Fruit fly (Drosophila melanogaster) whole organism, adult: ENCODE measurements around the gene GILT2.
A peak's percentile ranks its signal among the peaks of the same experiment; 100 is the strongest.

Source experiments
- CG14711 ChIP-seq: fragments of 200-800 bp; sonication (Bioruptor generic); optimal IDR thresholded peaks from 2 replicates; lab custom pipeline; 2018; ENCODE audit warnings: missing biosample characterization, mild to moderate bottlenecking, missing genetic modification characterization, moderate library complexity
- CG5204 ChIP-seq: fragments of 200-800 bp; sonication (Bioruptor generic); optimal IDR thresholded peaks from 2 replicates; lab custom pipeline; 2016; ENCODE audit warnings: missing biosample characterization, missing genetic modification characterization
- CG7045 ChIP-seq: fragments of 200-800 bp; sonication (Bioruptor generic); optimal IDR thresholded peaks from 2 replicates; lab custom pipeline; 2017; ENCODE audit warnings: missing biosample characterization, mild to moderate bottlenecking, missing genetic modification characterization
- Mnt ChIP-seq: fragments of 200-800 bp; sonication (Bioruptor generic); optimal IDR thresholded peaks from 2 replicates; lab custom pipeline; 2016; ENCODE audit warnings: missing biosample characterization, mild to moderate bottlenecking, missing genetic modification characterization
- kay ChIP-seq: fragments of 200-800 bp; sonication (Bioruptor generic); peaks from one replicate; lab custom pipeline; 2016; ENCODE audit warnings: missing biosample characterization, missing genetic modification characterization, borderline replicate concordance
- tj ChIP-seq: fragments of 200-800 bp; sonication (Bioruptor generic); optimal IDR thresholded peaks from 3 replicates; lab custom pipeline; 2017; ENCODE audit warnings: missing biosample characterization, mild to moderate bottlenecking, missing genetic modification characterization, moderate library complexity
- toe ChIP-seq: fragments of 200-800 bp; sonication (Bioruptor generic); optimal IDR thresholded peaks from 2 replicates; lab custom pipeline; 2016; ENCODE audit warnings: missing biosample characterization, missing genetic modification characterization

DNA sequence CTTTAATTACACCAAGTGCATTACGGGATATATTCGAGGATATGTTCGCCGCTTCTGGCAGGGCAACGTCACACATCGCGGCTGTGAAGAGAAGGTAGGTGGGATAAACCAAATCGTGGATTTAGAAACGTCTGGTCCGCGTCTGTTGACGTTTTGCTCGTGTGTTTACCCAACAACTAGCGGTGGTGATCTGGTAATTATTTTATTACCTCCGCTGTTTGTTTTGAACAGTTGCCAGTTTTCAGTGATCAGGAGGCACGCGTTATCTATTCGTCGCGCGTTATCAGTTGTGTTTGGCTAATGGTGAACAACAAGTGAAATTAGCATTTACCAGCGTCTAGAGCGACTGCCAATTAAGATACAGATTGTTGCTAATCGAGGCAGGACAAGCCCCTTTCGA lies 50.4 kb downstream of the GILT2 start:
- TF ChIP-seq CG7045 (GFP tag; lab: Kevin White, UChicago) (peak; percentile 74), CG5204 (GFP tag; lab: Kevin White, UChicago) (no peak), tj (GFP tag; lab: Kevin White, UChicago) (no peak), toe (peak; percentile 7), kay (GFP tag; lab: Kevin White, UChicago) (peak; percentile 57), CG14711 (tag; lab: Kevin White, UChicago) (peak; percentile 37), Mnt (GFP tag; lab: Kevin White, UChicago) (peak; percentile 61)
